Fruit fly (Drosophila melanogaster) whole organism, prepupa: ENCODE results near the gene Rpt6.

Source experiments
- Blimp-1 ChIP-seq: fragments of 200-800 bp; sonication (Bioruptor generic); optimal IDR thresholded peaks from 3 replicates; lab custom pipeline; 2017; ENCODE audit warnings: missing biosample characterization, missing genetic modification characterization, mild to moderate bottlenecking, moderate library complexity, missing genetic modification reagents
- Gug ChIP-seq: fragments of 200-800 bp; sonication (Bioruptor generic); IDR thresholded peaks from 2 replicates; pipeline ENCODE4 v1.3.6; 2022; ENCODE audit warnings: missing biosample characterization, missing genetic modification characterization
- Smox ChIP-seq: fragments of 200-800 bp; sonication (Bioruptor generic); optimal IDR thresholded peaks from 3 replicates; lab custom pipeline; 2016; ENCODE audit warnings: missing biosample characterization, missing genetic modification characterization
- eg ChIP-seq: fragments of 200-800 bp; sonication (Bioruptor generic); IDR thresholded peaks from 3 replicates; pipeline ENCODE4 v1.3.6; 2022; ENCODE audit warnings: missing biosample characterization, missing genetic modification characterization
- net ChIP-seq: fragments of 200-800 bp; sonication (Bioruptor generic); optimal IDR thresholded peaks from 3 replicates; lab custom pipeline; 2016; ENCODE audit warnings: missing biosample characterization, missing genetic modification characterization
- topi ChIP-seq: fragments of 200-800 bp; sonication (Bioruptor generic); optimal IDR thresholded peaks from 3 replicates; lab custom pipeline; 2016; ENCODE audit warnings: missing biosample characterization, missing genetic modification characterization

- TF ChIP-seq Smox (GFP tag; lab: Kevin White, UChicago) = no peak
- TF ChIP-seq Blimp-1 (GFP tag; lab: Kevin White, UChicago) = no peak
- TF ChIP-seq topi (GFP tag; lab: Kevin White, UChicago) = no peak
- TF ChIP-seq net (GFP tag; lab: Kevin White, UChicago) = no peak
- no peak for TF ChIP-seq eg
- TF ChIP-seq Gug (GFP tag; lab: Robert Waterston, UW) = no peak
Measured at dm6 chrX:21351210-21351824, 35.5 kb downstream of the Rpt6 start.
